Fruit fly (Drosophila melanogaster) S2 (cell line): ENCODE measurements around the gene CG14537.

ENCODE experiments used
- CG8478 ChIP-seq: fragments of >200 bp; optimal IDR thresholded peaks from 2 replicates; lab custom pipeline; 2018
- CTCF ChIP-seq, 2 experiments: fragments of >200 bp; optimal IDR thresholded peaks; 2 replicates each; lab custom pipeline; 2018

- TF ChIP-seq CTCF (optimal IDR thresholded peaks at IDR 0.05; lab: Kevin White, UChicago) (no peak), CG8478 (lab: Kevin White, UChicago) (no peak)
Observed at dm6 chr2L:7868608-7869007, 28.4 kb downstream of the CG14537 start.
